Fruit fly (Drosophila melanogaster) whole organism, embryonic: ENCODE data around the gene CG43814.

Experiments used
- ATbp ChIP-seq: fragments of 200-800 bp; sonication (Bioruptor generic); optimal IDR thresholded peaks from 2 replicates; lab custom pipeline; 2017; ENCODE audit warnings: missing biosample characterization, mild to moderate bottlenecking, missing genetic modification characterization, missing genetic modification reagents
- Awh ChIP-seq: fragments of 200-800 bp; sonication (Bioruptor generic); IDR thresholded peaks from 2 replicates; pipeline ENCODE4, ENCODE4 v1.3.6; 2022; ENCODE audit warnings: missing biosample characterization, missing genetic modification characterization
- B-H2 ChIP-seq: fragments of 200-800 bp; sonication (Bioruptor generic); optimal IDR thresholded peaks from 2 replicates; lab custom pipeline; 2018; ENCODE audit warnings: missing biosample characterization, mild to moderate bottlenecking, missing genetic modification characterization
- CG10147 ChIP-seq: fragments of 200-800 bp; sonication (Bioruptor generic); optimal IDR thresholded peaks from 2 replicates; lab custom pipeline; 2019; ENCODE audit warnings: missing biosample characterization, mild to moderate bottlenecking, missing genetic modification characterization, moderate library complexity
- CG10543 ChIP-seq: fragments of 200-800 bp; sonication (Bioruptor generic); optimal IDR thresholded peaks from 3 replicates; lab custom pipeline; 2017; ENCODE audit warnings: missing biosample characterization, mild to moderate bottlenecking, missing genetic modification characterization, moderate library complexity
- CG10565 ChIP-seq: fragments of 200-800 bp; sonication (Bioruptor generic); optimal IDR thresholded peaks from 3 replicates; lab custom pipeline; 2016; ENCODE audit warnings: missing biosample characterization, mild to moderate bottlenecking, missing genetic modification characterization
- CG10979 ChIP-seq: fragments of 200-800 bp; sonication (Bioruptor generic); optimal IDR thresholded peaks from 2 replicates; lab custom pipeline; 2018; ENCODE audit warnings: missing biosample characterization, mild to moderate bottlenecking, missing genetic modification characterization, moderate library complexity
- CG13424 ChIP-seq: fragments of 200-800 bp; sonication (Bioruptor generic); optimal IDR thresholded peaks from 2 replicates; lab custom pipeline; 2019; ENCODE audit warnings: missing biosample characterization, mild to moderate bottlenecking, missing genetic modification characterization, moderate library complexity
- CG14441 ChIP-seq: fragments of 200-800 bp; sonication (Bioruptor generic); IDR thresholded peaks from 2 replicates; pipeline ENCODE4 v1.3.6; 2022; ENCODE audit warnings: missing biosample characterization, missing genetic modification characterization
- CG16779 ChIP-seq: fragments of 200-800 bp; sonication (Bioruptor generic); IDR thresholded peaks from 2 replicates; pipeline ENCODE4 v1.3.6; 2022; ENCODE audit warnings: missing biosample characterization, missing genetic modification characterization
- CG16863 ChIP-seq: fragments of 200-800 bp; sonication (Bioruptor generic); optimal IDR thresholded peaks from 3 replicates; lab custom pipeline; 2016; ENCODE audit warnings: missing biosample characterization, missing genetic modification characterization
- CG18599 ChIP-seq: fragments of 200-800 bp; sonication (Bioruptor generic); optimal IDR thresholded peaks from 3 replicates; lab custom pipeline; 2017; ENCODE audit warnings: missing biosample characterization, missing genetic modification characterization, mild to moderate bottlenecking, moderate library complexity, missing genetic modification reagents
- CG2116 ChIP-seq: fragments of 200-800 bp; sonication (Bioruptor generic); optimal IDR thresholded peaks from 3 replicates; lab custom pipeline; 2018; ENCODE audit warnings: missing biosample characterization, mild to moderate bottlenecking, missing genetic modification characterization
- CG2129 ChIP-seq: fragments of 200-800 bp; sonication (Bioruptor generic); IDR thresholded peaks from 2 replicates; pipeline ENCODE4 v1.3.6; 2022; ENCODE audit warnings: missing biosample characterization, missing genetic modification characterization; ENCODE audit not compliant: partially characterized antibody
- CG2202 ChIP-seq: fragments of 200-800 bp; sonication (Bioruptor generic); optimal IDR thresholded peaks from 2 replicates; lab custom pipeline; 2018; ENCODE audit warnings: missing biosample characterization, mild to moderate bottlenecking, missing genetic modification characterization
- CG31441 ChIP-seq: fragments of 200-800 bp; sonication (Bioruptor generic); IDR thresholded peaks from 2 replicates; pipeline ENCODE4 v1.3.6; 2022; ENCODE audit warnings: missing biosample characterization, missing genetic modification characterization
- CG3847 ChIP-seq: fragments of 200-800 bp; sonication (Bioruptor generic); IDR thresholded peaks from 2 replicates; pipeline ENCODE4 v1.3.6; 2022; ENCODE audit warnings: missing biosample characterization, missing genetic modification characterization
- CG4730 ChIP-seq: fragments of 200-800 bp; sonication (Bioruptor generic); IDR thresholded peaks from 2 replicates; pipeline ENCODE4 v1.3.6; 2022; ENCODE audit warnings: missing biosample characterization, missing genetic modification characterization
- CG7839 ChIP-seq: fragments of 200-800 bp; sonication (Bioruptor generic); optimal IDR thresholded peaks from 3 replicates; lab custom pipeline; 2018; ENCODE audit warnings: missing biosample characterization, mild to moderate bottlenecking, missing genetic modification characterization, moderate library complexity
- CG9727 ChIP-seq: fragments of 200-800 bp; sonication (Bioruptor generic); optimal IDR thresholded peaks from 3 replicates; lab custom pipeline; 2017; ENCODE audit warnings: missing biosample characterization, mild to moderate bottlenecking, missing genetic modification characterization
- D19B ChIP-seq: fragments of 200-800 bp; sonication (Bioruptor generic); optimal IDR thresholded peaks from 2 replicates; lab custom pipeline; 2017; ENCODE audit warnings: missing biosample characterization, mild to moderate bottlenecking, missing genetic modification characterization
- Dip2 ChIP-seq: fragments of 200-800 bp; sonication (Bioruptor generic); IDR thresholded peaks from 2 replicates; pipeline ENCODE4 v1.3.6; 2022; ENCODE audit warnings: missing biosample characterization, missing genetic modification characterization
- Dp ChIP-seq: fragments of 200-800 bp; sonication (Bioruptor generic); optimal IDR thresholded peaks from 2 replicates; lab custom pipeline; 2018; ENCODE audit warnings: missing biosample characterization, mild to moderate bottlenecking, missing genetic modification characterization, moderate library complexity
- Eip74EF ChIP-seq, 2 experiments: fragments of 200-800 bp in 1 of 2; fragments of >200 bp in 1 of 2; sonication (Bioruptor generic) in 1 of 2; optimal IDR thresholded peaks; 2 replicates each; lab custom pipeline; 2017 to 2019; ENCODE audit warnings: missing biosample characterization in 2 of 2, missing genetic modification characterization in 2 of 2, mild to moderate bottlenecking in 1 of 2, moderate library complexity in 1 of 2
- Hmr ChIP-seq: fragments of 200-800 bp; sonication (Bioruptor generic); optimal IDR thresholded peaks from 3 replicates; lab custom pipeline; 2017; ENCODE audit warnings: mild to moderate bottlenecking, missing biosample characterization, missing genetic modification reagents, missing genetic modification characterization
- Hr78 ChIP-seq, 2 experiments: fragments of 200-800 bp in 1 of 2; fragments of >200 bp in 1 of 2; sonication (Bioruptor generic) in 1 of 2; optimal IDR thresholded peaks; 2 replicates each; lab custom pipeline; 2017 to 2019; ENCODE audit warnings: missing biosample characterization in 2 of 2, missing genetic modification characterization in 2 of 2, mild to moderate bottlenecking in 1 of 2, moderate library complexity in 1 of 2
- Jarid2 ChIP-seq: fragments of 200-800 bp; sonication (Bioruptor generic); optimal IDR thresholded peaks from 3 replicates; lab custom pipeline; 2017; ENCODE audit warnings: mild to moderate bottlenecking, missing biosample characterization, missing genetic modification reagents, missing genetic modification characterization
- Scr ChIP-seq: fragments of 200-800 bp; sonication (Bioruptor generic); IDR thresholded peaks from 2 replicates; pipeline ENCODE4 v1.3.6; 2022; ENCODE audit warnings: missing biosample characterization, missing genetic modification characterization; ENCODE audit not compliant: partially characterized antibody
- Six4 ChIP-seq: fragments of 200-800 bp; sonication (Bioruptor generic); optimal IDR thresholded peaks from 2 replicates; lab custom pipeline; 2016; ENCODE audit warnings: missing biosample characterization, missing genetic modification characterization
- Sry-δ ChIP-seq: fragments of 200-800 bp; sonication (Bioruptor generic); optimal IDR thresholded peaks from 2 replicates; lab custom pipeline; 2016; ENCODE audit warnings: missing biosample characterization, missing genetic modification characterization
- Xbp1 ChIP-seq: fragments of 200-800 bp; sonication (Bioruptor generic); optimal IDR thresholded peaks from 3 replicates; lab custom pipeline; 2016; ENCODE audit warnings: missing biosample characterization, mild to moderate bottlenecking, missing genetic modification characterization
- aop ChIP-seq: fragments of 200-800 bp; sonication (Bioruptor generic); IDR thresholded peaks from 2 replicates; pipeline ENCODE4 v1.3.6; 2022; ENCODE audit warnings: missing biosample characterization, missing genetic modification characterization
- br ChIP-seq: fragments of >200 bp; optimal IDR thresholded peaks from 2 replicates; lab custom pipeline; 2017
- bsh ChIP-seq, 2 experiments: fragments of 200-800 bp; sonication (Bioruptor generic); optimal IDR thresholded peaks; 2 replicates each; lab custom pipeline; 2017 to 2018; ENCODE audit warnings: mild to moderate bottlenecking in 2 of 2, missing biosample characterization in 2 of 2, missing genetic modification characterization in 2 of 2, moderate library complexity in 1 of 2
- crol ChIP-seq: fragments of 200-800 bp; sonication (Bioruptor generic); IDR thresholded peaks from 2 replicates; pipeline ENCODE4 v1.3.6; 2022; ENCODE audit warnings: missing biosample characterization, missing genetic modification characterization
- dmrt99B ChIP-seq: fragments of 200-800 bp; sonication (Bioruptor generic); optimal IDR thresholded peaks from 2 replicates; lab custom pipeline; 2018; ENCODE audit warnings: missing biosample characterization, mild to moderate bottlenecking, missing genetic modification characterization, moderate library complexity
- esg ChIP-seq: fragments of 200-800 bp; sonication (Bioruptor generic); conservative IDR thresholded peaks from 2 replicates; pipeline ENCODE4 v1.3.6; 2022; ENCODE audit warnings: missing biosample characterization, missing genetic modification characterization
- gsb-n ChIP-seq: fragments of 200-800 bp; sonication (Bioruptor generic); optimal IDR thresholded peaks from 3 replicates; lab custom pipeline; 2018; ENCODE audit warnings: missing biosample characterization, mild to moderate bottlenecking, missing genetic modification characterization
- h ChIP-seq: fragments of >200 bp; optimal IDR thresholded peaks from 2 replicates; lab custom pipeline; 2017
- her ChIP-seq: fragments of 200-800 bp; sonication (Bioruptor generic); optimal IDR thresholded peaks from 2 replicates; lab custom pipeline; 2016; ENCODE audit warnings: missing biosample characterization, missing genetic modification characterization
- insv ChIP-seq, 2 experiments: fragments of 200-800 bp; sonication (Bioruptor generic); optimal IDR thresholded peaks; 3 replicates each; lab custom pipeline; 2016 to 2018; ENCODE audit warnings: missing biosample characterization in 2 of 2, missing genetic modification characterization in 2 of 2
- jigr1 ChIP-seq: fragments of 200-800 bp; sonication (Bioruptor generic); IDR thresholded peaks from 3 replicates; pipeline ENCODE4 v1.3.6; 2022; ENCODE audit warnings: missing biosample characterization, missing genetic modification characterization
- jumu ChIP-seq: fragments of 200-800 bp; sonication (Bioruptor generic); optimal IDR thresholded peaks from 3 replicates; lab custom pipeline; 2016; ENCODE audit warnings: missing biosample characterization, missing genetic modification characterization
- lov ChIP-seq, 2 experiments: fragments of 200-800 bp in 1 of 2; fragments of >200 bp in 1 of 2; sonication (Bioruptor generic) in 1 of 2; IDR thresholded peaks in 1 of 2; optimal IDR thresholded peaks in 1 of 2; 2 replicates in 1 of 2; 3 replicates in 1 of 2; pipeline versions ENCODE4 v1.3.6 to Lab custom; 2017 to 2022; ENCODE audit warnings: missing biosample characterization in 1 of 2, missing genetic modification characterization in 1 of 2
- mirr ChIP-seq: fragments of 200-800 bp; sonication (Bioruptor generic); optimal IDR thresholded peaks from 3 replicates; lab custom pipeline; 2018; ENCODE audit warnings: missing biosample characterization, mild to moderate bottlenecking, missing genetic modification characterization
- sens-2 ChIP-seq: fragments of 200-800 bp; sonication (Bioruptor generic); IDR thresholded peaks from 2 replicates; pipeline ENCODE4 v1.3.6; 2022; ENCODE audit warnings: missing biosample characterization, missing genetic modification characterization
- seq ChIP-seq: fragments of 200-800 bp; sonication (Bioruptor generic); IDR thresholded peaks from 2 replicates; pipeline ENCODE4 v1.3.6; 2022; ENCODE audit warnings: missing biosample characterization, missing genetic modification characterization
- tap ChIP-seq: fragments of 200-800 bp; optimal IDR thresholded peaks from 3 replicates; lab custom pipeline; 2019; ENCODE audit warnings: missing biosample characterization, mild to moderate bottlenecking, missing genetic modification characterization, moderate library complexity

The CG43814 gene

DNA sequence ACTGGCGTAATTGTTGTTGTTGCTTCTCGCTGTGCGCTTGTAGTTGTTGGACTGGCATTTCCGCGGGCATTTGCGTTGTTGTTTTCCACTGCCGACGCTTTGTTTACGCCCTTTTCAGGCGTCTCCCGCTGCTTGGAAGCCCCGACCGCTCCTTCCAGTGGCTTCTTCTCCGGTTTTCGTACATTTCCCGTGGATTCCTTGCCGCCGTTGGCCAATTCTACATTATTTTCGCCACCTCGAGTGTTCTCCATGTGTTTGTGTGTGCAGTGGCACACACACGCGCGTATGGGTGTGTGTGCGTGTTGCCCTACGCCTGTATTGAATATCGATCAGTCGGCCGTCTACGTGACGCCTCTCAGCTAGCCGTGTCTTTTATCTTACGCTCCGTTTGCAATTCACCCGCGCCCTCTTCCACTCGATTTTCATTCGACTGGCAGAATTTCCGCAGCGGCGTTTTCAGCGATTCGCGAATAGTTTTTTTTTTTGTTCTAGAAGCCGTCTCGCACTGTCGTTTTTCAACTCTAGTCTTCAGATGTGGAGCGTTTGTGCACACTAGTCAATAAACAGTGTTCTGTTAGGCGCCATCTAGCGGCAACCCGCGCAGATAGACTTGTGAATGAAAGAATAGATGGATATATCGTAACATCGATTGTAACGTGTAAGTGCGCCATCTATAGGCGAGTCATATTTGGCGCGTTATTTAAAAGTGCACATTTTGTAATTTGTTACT lies 34.2 kb upstream of the CG43814 start, which contains the start of gene CG10600 (continued):
- TF ChIP-seq CG16779 (GFP tag; lab: Robert Waterston, UW) (peak; percentile 74), seq (GFP tag; lab: Robert Waterston, UW) (no peak), CG4730 (peak; percentile 58), sens-2 (no peak), Xbp1 (GFP tag; lab: Kevin White, UChicago) (peak; percentile 89), CG2202 (tag; lab: Kevin White, UChicago) (peak; percentile 44), CG2129 (GFP tag; lab: Robert Waterston, UW) (peak; percentile 54), CG31441 (GFP tag; lab: Robert Waterston, UW) (no peak; the same call in 1 of the 2 replicates), Jarid2 (GFP tag; lab: Kevin White, UChicago) (peak; percentile 60), insv (GFP tag; optimal IDR thresholded peaks at IDR 0.05; lab: Kevin White, UChicago) (peak in 1 of 2 experiments; percentile 79), CG18599 (GFP tag; lab: Kevin White, UChicago) (peak; percentile 86), CG7839 (tag; lab: Kevin White, UChicago) (peak; percentile 76), Hmr (peak; percentile 93), esg (GFP tag; lab: Robert Waterston, UW) (no peak), CG10147 (peak; percentile 43), CG13424 (tag; lab: Kevin White, UChicago) (peak; percentile 61), CG10543 (GFP tag; lab: Kevin White, UChicago) (peak; percentile 75), tap (tag; lab: Kevin White, UChicago) (peak; percentile 18), Hr78 (GFP tag; optimal IDR thresholded peaks at IDR 0.05; lab: Kevin White, UChicago) (no peak), Scr (GFP tag; lab: Robert Waterston, UW) (peak; percentile 78), CG3847 (GFP tag; lab: Robert Waterston, UW) (peak; percentile 93), CG16863 (peak; percentile 64), dmrt99B (no peak), Sry-δ (GFP tag; lab: Kevin White, UChicago) (peak; percentile 83), Eip74EF (GFP tag; optimal IDR thresholded peaks at IDR 0.05; lab: Kevin White, UChicago) (no peak), aop (no peak), Awh (GFP tag; lab: Robert Waterston, UW) (no peak), Dp (peak; percentile 100), bsh (GFP tag; optimal IDR thresholded peaks at IDR 0.05; lab: Kevin White, UChicago) (peak; percentile 51 to 56), ATbp (peak; percentile 64), crol (no peak), lov (optimal IDR thresholded peaks at IDR 0.05; lab: Kevin White, UChicago) (no peak), lov (GFP tag; IDR thresholded peaks at IDR 0.05; lab: Robert Waterston, UW) (peak; percentile 70; the same call in 1 of the 3 replicates), jumu (peak; percentile 92), jigr1 (GFP tag; lab: Robert Waterston, UW) (no peak), CG10565 (GFP tag; lab: Kevin White, UChicago) (no peak), D19B (peak; percentile 45), CG2116 (GFP tag; lab: Kevin White, UChicago) (peak; percentile 86), Six4 (peak; percentile 69), br (lab: Kevin White, UChicago) (no peak), h (no peak), B-H2 (GFP tag; lab: Kevin White, UChicago) (peak; percentile 91), CG14441 (GFP tag; lab: Robert Waterston, UW) (peak; percentile 63), her (GFP tag; lab: Kevin White, UChicago) (peak; percentile 89), gsb-n (tag; lab: Kevin White, UChicago) (peak; percentile 59), CG10979 (tag; lab: Kevin White, UChicago) (peak; percentile 50), Dip2 (GFP tag; lab: Robert Waterston, UW) (peak; percentile 84), CG9727 (GFP tag; lab: Kevin White, UChicago) (peak; percentile 48), mirr (GFP tag; lab: Kevin White, UChicago) (peak; percentile 69)
